Worm (Caenorhabditis elegans) whole organism, young adult: Measurements from ENCODE around the gene C53A3.4.
"Not testable (repeated sequence)": the region's sequence is repeated elsewhere in the genome, so short reads cannot be mapped to it uniquely, and the experiment has no call there.

Source experiments
- D2030.7 ChIP-seq: fragments of 200-800 bp; sonication (Bioruptor generic); IDR thresholded peaks from 2 replicates; pipeline ENCODE4 v1.3.6; 2022; ENCODE audit warnings: missing genetic modification reagents, missing genetic modification characterization, missing compliant biosample characterization
- F33H1.4 ChIP-seq: fragments of 200-800 bp; sonication (Bioruptor generic); IDR thresholded peaks from 2 replicates; pipeline ENCODE4 v1.3.6; 2022; ENCODE audit warnings: missing genetic modification reagents, missing genetic modification characterization, missing compliant biosample characterization
- Y53F4B.3 ChIP-seq: fragments of 200-800 bp; sonication (Bioruptor generic); IDR thresholded peaks from 2 replicates; pipeline ENCODE4 v1.3.6; 2022; ENCODE audit warnings: missing genetic modification reagents, missing genetic modification characterization, missing compliant biosample characterization
- Y53G8AR.9 ChIP-seq: fragments of 200-800 bp; sonication (Bioruptor generic); conservative IDR thresholded peaks from 2 replicates; pipeline ENCODE4 v1.3.6; 2022; ENCODE audit warnings: missing genetic modification reagents, missing genetic modification characterization, missing compliant biosample characterization
- Y56A3A.18 ChIP-seq: fragments of 200-800 bp; sonication (Bioruptor generic); IDR thresholded peaks from 2 replicates; pipeline ENCODE4 v1.3.6; 2022; ENCODE audit warnings: missing genetic modification reagents, missing genetic modification characterization, missing compliant biosample characterization
- Y67H2A.10 ChIP-seq: fragments of 200-800 bp; sonication (Bioruptor generic); conservative IDR thresholded peaks from 2 replicates; pipeline ENCODE4 v1.3.6; 2022; ENCODE audit warnings: missing genetic modification reagents, missing genetic modification characterization, missing compliant biosample characterization
- Y79H2A.3 ChIP-seq: fragments of 200-800 bp; sonication (Bioruptor generic); conservative IDR thresholded peaks from 2 replicates; pipeline ENCODE4 v1.3.6; 2022; ENCODE audit warnings: missing genetic modification reagents, missing genetic modification characterization, missing compliant biosample characterization
- Y95B8A.8 ChIP-seq: fragments of 200-800 bp; sonication (Bioruptor generic); IDR thresholded peaks from 2 replicates; pipeline ENCODE4 v1.3.6; 2022; ENCODE audit warnings: missing genetic modification reagents, missing genetic modification characterization, missing compliant biosample characterization
- ZK185.1 ChIP-seq: sonication (generic microtip); optimal IDR thresholded peaks from 2 replicates; lab custom pipeline; 2016; ENCODE audit warnings: mild to moderate bottlenecking, missing genetic modification characterization, missing compliant biosample characterization; ENCODE audit not compliant: poor library complexity, severe bottlenecking
- bed-2 ChIP-seq: fragments of 200-800 bp; sonication (Bioruptor generic); IDR thresholded peaks from 2 replicates; pipeline ENCODE4 v1.3.6; 2022; ENCODE audit warnings: missing genetic modification reagents, missing genetic modification characterization, missing compliant biosample characterization
- cebp-1 ChIP-seq, 2 experiments: fragments of 200-800 bp in 1 of 2; sonication (Bioruptor generic) in 1 of 2; sonication (generic microtip) in 1 of 2; IDR thresholded peaks in 1 of 2; optimal IDR thresholded peaks in 1 of 2; 2 replicates each; pipeline versions ENCODE4 v1.3.6 to Lab custom; 2017 to 2022; ENCODE audit warnings: missing compliant biosample characterization in 2 of 2, missing genetic modification characterization in 2 of 2, mild to moderate bottlenecking in 1 of 2, missing genetic modification reagents in 1 of 2, moderate library complexity in 1 of 2
- cebp-2 ChIP-seq: fragments of 200-800 bp; sonication (Bioruptor generic); IDR thresholded peaks from 2 replicates; pipeline ENCODE4 v1.3.6; 2022; ENCODE audit warnings: missing genetic modification characterization, missing compliant biosample characterization
- ceh-100 ChIP-seq: fragments of 200-800 bp; sonication (Bioruptor generic); IDR thresholded peaks from 2 replicates; pipeline ENCODE4 v1.3.6; 2022; ENCODE audit warnings: missing genetic modification reagents, missing genetic modification characterization, missing compliant biosample characterization
- ceh-58 ChIP-seq: fragments of 200-800 bp; sonication (Bioruptor generic); IDR thresholded peaks from 2 replicates; pipeline ENCODE4 v1.3.6; 2022; ENCODE audit warnings: missing genetic modification characterization, missing compliant biosample characterization
- ceh-91 ChIP-seq: fragments of 200-800 bp; sonication (Bioruptor generic); IDR thresholded peaks from 2 replicates; pipeline ENCODE4 v1.3.6; 2022; ENCODE audit warnings: missing genetic modification reagents, missing genetic modification characterization, missing compliant biosample characterization
- die-1 ChIP-seq: sonication (generic microtip); optimal IDR thresholded peaks from 2 replicates; lab custom pipeline; 2016; ENCODE audit warnings: missing genotype, mild to moderate bottlenecking, missing genetic modification characterization, missing compliant biosample characterization
- dpl-1 ChIP-seq: fragments of 150-350 bp; optimal IDR thresholded peaks from 2 replicates; lab custom pipeline; 2014; ENCODE audit warnings: missing biosample characterization, missing genetic modification reagents, missing genetic modification characterization
- efl-1 ChIP-seq: fragments of 150-350 bp; optimal IDR thresholded peaks from 2 replicates; lab custom pipeline; 2014; ENCODE audit warnings: missing biosample characterization, missing genetic modification reagents, missing genetic modification characterization
- egl-44 ChIP-seq: fragments of 200-800 bp; sonication (Bioruptor generic); IDR thresholded peaks from 2 replicates; pipeline ENCODE4 v1.3.6; 2022; ENCODE audit warnings: missing genetic modification reagents, missing genetic modification characterization, missing compliant biosample characterization
- fkh-3 ChIP-seq: sonication (generic microtip); optimal IDR thresholded peaks from 2 replicates; lab custom pipeline; 2016; ENCODE audit warnings: mild to moderate bottlenecking, missing genetic modification characterization, missing compliant biosample characterization
- him-1 ChIP-seq: sonication (generic microtip); optimal IDR thresholded peaks from 2 replicates; lab custom pipeline; 2016; ENCODE audit warnings: missing genotype, missing genetic modification reagents, missing genetic modification characterization, missing compliant biosample characterization
- hmg-20 ChIP-seq: fragments of 200-800 bp; sonication (Bioruptor generic); IDR thresholded peaks from 2 replicates; pipeline ENCODE4 v1.3.6; 2022; ENCODE audit warnings: missing genetic modification reagents, missing genetic modification characterization, missing compliant biosample characterization
- hsf-1 ChIP-seq: fragments of 200-800 bp; sonication (Bioruptor generic); IDR thresholded peaks from 2 replicates; pipeline ENCODE4 v1.3.6; 2022; ENCODE audit warnings: missing genetic modification reagents, missing genetic modification characterization, missing compliant biosample characterization
- lag-1 ChIP-seq: fragments of 200-800 bp; sonication (Bioruptor generic); IDR thresholded peaks from 2 replicates; pipeline ENCODE4 v1.3.6; 2022; ENCODE audit warnings: missing genetic modification reagents, missing genetic modification characterization, missing compliant biosample characterization
- let-526 ChIP-seq: fragments of 200-800 bp; sonication (Bioruptor generic); IDR thresholded peaks from 2 replicates; pipeline ENCODE4 v1.3.6; 2022; ENCODE audit warnings: missing genetic modification reagents, missing genetic modification characterization, missing compliant biosample characterization
- lin-54 ChIP-seq: fragments of 200-800 bp; sonication (Bioruptor generic); optimal IDR thresholded peaks from 2 replicates; lab custom pipeline; 2018; ENCODE audit warnings: mild to moderate bottlenecking, missing genetic modification characterization, missing compliant biosample characterization
- lir-1 ChIP-seq: fragments of 200-800 bp; sonication (Bioruptor generic); conservative IDR thresholded peaks from 2 replicates; pipeline ENCODE4 v1.3.6; 2022; ENCODE audit warnings: missing genetic modification reagents, missing genetic modification characterization, missing compliant biosample characterization
- lsl-1 ChIP-seq: fragments of 200-800 bp; sonication (Bioruptor generic); optimal IDR thresholded peaks from 2 replicates; lab custom pipeline; 2018; ENCODE audit warnings: mild to moderate bottlenecking, missing genetic modification characterization, moderate library complexity, missing compliant biosample characterization
- madf-3 ChIP-seq: fragments of 200-800 bp; sonication (Bioruptor generic); IDR thresholded peaks from 2 replicates; pipeline ENCODE4 v1.3.6; 2022; ENCODE audit warnings: missing genetic modification reagents, missing genetic modification characterization, missing compliant biosample characterization
- madf-6 ChIP-seq: fragments of 200-800 bp; sonication (Bioruptor generic); IDR thresholded peaks from 2 replicates; pipeline ENCODE4 v1.3.6; 2022; ENCODE audit warnings: missing genetic modification reagents, missing genetic modification characterization, missing compliant biosample characterization
- madf-8 ChIP-seq: fragments of 200-800 bp; sonication (Bioruptor generic); conservative IDR thresholded peaks from 2 replicates; pipeline ENCODE4 v1.3.6; 2022; ENCODE audit warnings: missing genetic modification reagents, missing genetic modification characterization, missing compliant biosample characterization
- mcd-1 ChIP-seq: fragments of 200-800 bp; sonication (Bioruptor generic); IDR thresholded peaks from 2 replicates; pipeline ENCODE4 v1.3.6; 2022; ENCODE audit warnings: missing genetic modification reagents, missing genetic modification characterization, missing compliant biosample characterization
- pbrm-1 ChIP-seq: fragments of 200-800 bp; sonication (Bioruptor generic); IDR thresholded peaks from 2 replicates; pipeline ENCODE4 v1.3.6; 2022; ENCODE audit warnings: missing genetic modification reagents, missing genetic modification characterization, missing compliant biosample characterization
- rcor-1 ChIP-seq: fragments of 200-800 bp; sonication (Bioruptor generic); IDR thresholded peaks from 2 replicates; pipeline ENCODE4 v1.3.6; 2022; ENCODE audit warnings: missing genetic modification reagents, missing genetic modification characterization, missing compliant biosample characterization
- snpc-4 ChIP-seq, 5 experiments: fragments of 150-350 bp in 1 of 5; sonication (generic microtip) in 4 of 5; optimal IDR thresholded peaks; 2 replicates each; lab custom pipeline; 2014 to 2018; ENCODE audit warnings: missing genetic modification characterization in 5 of 5, missing biosample characterization in 3 of 5, antibody characterized with exemption in 2 of 5, mild to moderate bottlenecking in 2 of 5, missing compliant biosample characterization in 2 of 5, missing genotype in 2 of 5, moderate library complexity in 2 of 5, missing genetic modification reagents in 1 of 5
- tlf-1 ChIP-seq: fragments of 200-800 bp; sonication (Bioruptor generic); optimal IDR thresholded peaks from 2 replicates; lab custom pipeline; 2018; ENCODE audit warnings: mild to moderate bottlenecking, missing genetic modification characterization, missing compliant biosample characterization
- xnd-1 ChIP-seq: sonication (generic microtip); optimal IDR thresholded peaks from 2 replicates; lab custom pipeline; 2016; ENCODE audit warnings: missing genotype, missing genetic modification reagents, missing genetic modification characterization, missing compliant biosample characterization
- ztf-18 ChIP-seq: sonication (generic microtip); optimal IDR thresholded peaks from 2 replicates; lab custom pipeline; 2016; ENCODE audit warnings: missing genotype, mild to moderate bottlenecking, missing genetic modification characterization, missing compliant biosample characterization
- ztf-28 ChIP-seq: fragments of 200-800 bp; sonication (Bioruptor generic); IDR thresholded peaks from 2 replicates; pipeline ENCODE4 v1.3.6; 2022; ENCODE audit warnings: missing genetic modification reagents, missing genetic modification characterization, missing compliant biosample characterization

Gene C53A3.4

ce11 chrV:5776941-5777340 is 18.3 kb upstream of the C53A3.4 start, which contains the start of gene F44E7.4 (continued):
- TF ChIP-seq cebp-2 (GFP tag; lab: Robert Waterston, UW) (peak; percentile 84; the same call in 1 of the 2 replicates), lsl-1 (GFP tag; lab: Kevin White, UChicago) (peak; percentile 64), ceh-100 (GFP tag; lab: Robert Waterston, UW) (peak; percentile 96), Y56A3A.18 (GFP tag; lab: Robert Waterston, UW) (peak; percentile 76; the same call in 1 of the 2 replicates), dpl-1 (GFP tag; lab: Kevin White, UChicago) (peak; percentile 47), pbrm-1 (GFP tag; lab: Robert Waterston, UW) (peak; percentile 94), ceh-58 (GFP tag; lab: Robert Waterston, UW) (0 out of 2 replicates have a peak, but pooled peaks have one; percentile 10), egl-44 (GFP tag; lab: Robert Waterston, UW) (peak; percentile 85), snpc-4 (tag; optimal IDR thresholded peaks at IDR 0.05; lab: Kevin White, UChicago) (peak in 3 of 4 experiments; percentile 15 to 37 (median 26)), Y53F4B.3 (GFP tag; lab: Robert Waterston, UW) (peak; percentile 77), rcor-1 (peak; percentile 94), mcd-1 (GFP tag; lab: Robert Waterston, UW) (peak; percentile 98), hsf-1 (GFP tag; lab: Robert Waterston, UW) (peak; percentile 78), xnd-1 (tag; lab: Kevin White, UChicago) (peak; percentile 45), tlf-1 (GFP tag; lab: Kevin White, UChicago) (peak; percentile 12), madf-6 (peak; percentile 93), ztf-28 (GFP tag; lab: Robert Waterston, UW) (peak; percentile 97), Y53G8AR.9 (GFP tag; lab: Robert Waterston, UW) (peak; percentile 94), hmg-20 (GFP tag; lab: Robert Waterston, UW) (peak; percentile 69; the same call in 1 of the 2 replicates), lin-54 (peak; percentile 56), D2030.7 (GFP tag; lab: Robert Waterston, UW) (peak; percentile 99), Y95B8A.8 (GFP tag; lab: Robert Waterston, UW) (peak; percentile 95), bed-2 (GFP tag; lab: Robert Waterston, UW) (peak; percentile 82), lir-1 (0 out of 2 replicates have a peak, but pooled peaks have one; percentile 12), madf-8 (peak; percentile 86), madf-3 (GFP tag; lab: Robert Waterston, UW) (peak; percentile 91), ZK185.1 (tag; lab: Kevin White, UChicago) (peak; percentile 6), F33H1.4 (GFP tag; lab: Robert Waterston, UW) (peak; percentile 79), ceh-91 (GFP tag; lab: Robert Waterston, UW) (peak; percentile 93), Y67H2A.10 (GFP tag; lab: Robert Waterston, UW) (peak; percentile 83), cebp-1 (GFP tag; IDR thresholded peaks at IDR 0.05; lab: Robert Waterston, UW) (peak; percentile 88), cebp-1 (tag; optimal IDR thresholded peaks at IDR 0.05; lab: Kevin White, UChicago) (peak; percentile 52), efl-1 (GFP tag; lab: Kevin White, UChicago) (peak; percentile 63), Y79H2A.3 (GFP tag; lab: Robert Waterston, UW) (peak; percentile 88), let-526 (GFP tag; lab: Robert Waterston, UW) (peak; percentile 92)
- TF ChIP-seq snpc-4 (GFP tag; optimal IDR thresholded peaks at IDR 0.05; lab: Kevin White, UChicago) = not testable (repeated sequence)

DNA sequence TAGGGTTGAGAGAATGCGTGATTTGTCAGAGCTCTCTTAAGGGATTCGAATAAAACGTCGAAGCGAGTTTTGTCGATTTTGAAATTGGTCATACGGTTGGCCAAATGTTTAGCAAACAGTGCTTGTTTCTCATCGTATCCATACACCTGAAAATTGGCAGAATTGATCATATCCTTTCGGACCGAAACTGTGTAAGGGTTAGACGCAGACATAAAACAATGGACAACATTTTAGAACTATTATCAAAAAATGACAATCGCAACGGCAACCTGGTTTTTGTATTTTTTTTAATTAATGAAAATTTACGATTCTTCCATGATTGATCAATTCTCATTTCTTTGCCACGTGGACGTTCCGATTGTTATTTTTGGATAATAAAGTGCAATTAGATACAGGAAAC is 15.5 kb upstream of the C53A3.4 start:
- no peak for TF ChIP-seq ztf-18
- TF ChIP-seq fkh-3 (tag; lab: Kevin White, UChicago) = no peak
- TF ChIP-seq lag-1 = no peak
- TF ChIP-seq mcd-1 (GFP tag; lab: Robert Waterston, UW) = no peak
- no peak for TF ChIP-seq die-1
- TF ChIP-seq him-1 (tag; lab: Kevin White, UChicago) = no peak
